Fruit fly (Drosophila melanogaster) whole organism: ENCODE data around the gene prtp.

Experiments
- CG8478 ChIP-seq: fragments of >200 bp; optimal IDR thresholded peaks from 2 replicates; lab custom pipeline; 2018; ENCODE audit warnings: inconsistent platforms
- Dll ChIP-seq: fragments of >200 bp; optimal IDR thresholded peaks from 2 replicates; lab custom pipeline; 2017
- EcR ChIP-seq, 2 experiments: fragments of >200 bp; optimal IDR thresholded peaks; 2 replicates each; lab custom pipeline; 2017; ENCODE audit warnings: missing biosample characterization in 2 of 2, missing genetic modification characterization in 2 of 2, missing genetic modification reagents in 2 of 2
- pan ChIP-seq: fragments of >200 bp; optimal IDR thresholded peaks from 2 replicates; lab custom pipeline; 2017
- psq ChIP-seq: fragments of >200 bp; optimal IDR thresholded peaks from 2 replicates; lab custom pipeline; 2017
- usp ChIP-seq: fragments of >200 bp; optimal IDR thresholded peaks from 2 replicates; lab custom pipeline; 2017; ENCODE audit warnings: missing biosample characterization, missing genetic modification characterization, mixed read lengths

Gene prtp

DNA sequence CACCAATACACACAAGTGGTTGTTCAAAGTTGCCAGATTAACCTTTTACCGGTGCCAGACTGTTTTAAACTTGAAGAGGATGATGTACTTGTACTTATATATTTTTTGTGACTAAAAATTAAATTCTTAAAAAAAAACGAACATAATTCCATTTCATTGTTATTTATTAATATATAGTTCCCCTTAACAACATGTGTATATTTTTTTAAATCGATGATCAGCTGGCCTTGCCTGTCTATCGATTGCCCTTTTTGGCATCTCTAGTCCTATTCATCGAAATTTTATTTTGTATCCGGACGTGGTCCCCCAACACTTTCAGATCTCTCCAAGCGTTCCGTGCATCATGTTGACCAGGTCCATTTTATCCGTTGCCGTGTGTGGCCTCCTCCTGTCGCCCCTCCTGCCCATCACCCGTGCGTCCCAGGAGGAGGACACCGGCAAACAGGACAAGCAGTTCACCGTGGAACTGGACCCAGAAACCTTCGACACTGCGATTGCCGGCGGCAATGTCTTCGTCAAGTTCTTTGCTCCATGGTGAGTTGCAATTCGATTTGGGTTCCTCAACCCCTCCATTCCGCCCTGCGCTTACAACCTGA lies at the start of gene prtp:
Gene prtp, plus strand, starts transcription at position 26 of the 596 bp plus-strand sequence.
- TF ChIP-seq EcR (GFP tag; optimal IDR thresholded peaks at IDR 0.05; lab: Kevin White, UChicago) (no peak), usp (GFP tag; lab: Kevin White, UChicago) (no peak), psq (lab: Kevin White, UChicago) (no peak), pan (no peak)

DNA sequence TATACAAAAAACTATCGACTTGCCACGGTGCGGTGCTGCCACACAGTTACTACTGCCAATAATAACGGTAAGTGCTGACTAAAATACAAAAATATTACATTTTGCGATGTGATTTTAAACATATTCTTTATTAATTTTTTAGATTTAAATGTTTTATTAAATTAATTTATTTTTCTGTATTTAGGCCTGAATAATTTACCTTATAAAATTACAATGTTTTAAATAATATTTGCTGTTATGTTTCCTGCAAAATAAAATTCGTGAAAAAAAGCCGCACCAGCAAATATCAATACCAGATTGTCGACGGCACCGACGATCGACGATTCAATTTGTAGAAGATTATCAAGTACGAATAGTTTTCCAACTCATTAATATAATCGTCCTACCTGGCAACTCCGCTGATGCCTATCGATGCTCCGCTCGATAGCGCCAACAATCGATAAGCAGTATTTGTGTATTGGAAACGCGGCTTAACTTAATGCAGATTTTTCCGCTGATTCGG lies 38.0 kb upstream of the prtp start, which contains the start of the genes Vlet and bif:
Gene Vlet, minus strand, starts transcription at position 51 of the 502 bp plus-strand sequence.
Gene bif, plus strand, starts transcription at position 432 of the 502 bp plus-strand sequence.
- TF ChIP-seq pan, result no peak
- no peak for TF ChIP-seq psq (lab: Kevin White, UChicago)
- TF ChIP-seq CG8478 (lab: Kevin White, UChicago), result no peak
- no peak for TF ChIP-seq usp (GFP tag; lab: Kevin White, UChicago)
- TF ChIP-seq Dll (lab: Kevin White, UChicago), result no peak
- TF ChIP-seq EcR (GFP tag; optimal IDR thresholded peaks at IDR 0.05; lab: Kevin White, UChicago), result no peak

DNA sequence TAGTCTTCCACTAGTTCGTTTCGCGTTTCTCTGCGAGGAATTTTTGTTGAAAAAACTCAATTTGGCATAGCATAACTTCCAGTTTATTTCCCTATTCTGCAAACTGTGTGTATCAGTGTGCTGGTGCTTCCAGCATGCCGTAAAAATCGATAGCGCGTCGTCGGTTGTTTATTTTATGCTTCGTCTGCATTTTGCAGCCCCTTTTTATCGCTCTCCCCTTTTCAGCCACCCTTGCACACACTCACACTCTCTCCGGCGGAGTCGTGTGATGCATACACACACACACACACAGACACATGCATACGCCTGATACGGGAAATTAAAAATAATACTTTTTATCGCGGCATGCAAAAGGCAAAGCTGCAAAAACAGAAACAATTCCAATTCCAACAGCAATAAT lies 37.1 kb upstream of the prtp start:
- TF ChIP-seq Dll (lab: Kevin White, UChicago) (no peak), pan (no peak), psq (lab: Kevin White, UChicago) (no peak), CG8478 (lab: Kevin White, UChicago) (no peak), usp (GFP tag; lab: Kevin White, UChicago) (no peak), EcR (GFP tag; optimal IDR thresholded peaks at IDR 0.05; lab: Kevin White, UChicago) (no peak)

DNA sequence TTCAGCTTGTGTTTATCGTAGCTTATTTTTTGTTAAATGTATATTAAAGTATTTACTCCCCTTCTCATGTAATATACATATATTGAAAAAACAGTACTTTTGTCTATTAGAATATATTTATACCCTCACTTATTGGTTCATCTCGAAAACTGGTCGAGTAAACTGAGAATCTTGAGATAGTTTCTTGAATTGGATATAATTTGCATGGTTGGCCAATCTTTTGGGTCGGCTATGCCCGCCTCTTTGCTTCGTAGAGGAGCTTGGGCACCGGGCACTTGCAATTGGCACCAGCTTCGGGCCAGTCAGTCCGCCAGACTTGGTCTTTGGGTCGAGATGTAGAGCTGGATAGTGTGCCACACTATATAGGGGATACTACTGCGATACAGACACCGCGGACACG lies 36.2 kb upstream of the prtp start:
- TF ChIP-seq psq (lab: Kevin White, UChicago) (no peak), pan (no peak), usp (GFP tag; lab: Kevin White, UChicago) (no peak), Dll (lab: Kevin White, UChicago) (no peak), CG8478 (lab: Kevin White, UChicago) (no peak), EcR (GFP tag; optimal IDR thresholded peaks at IDR 0.05; lab: Kevin White, UChicago) (no peak)

DNA sequence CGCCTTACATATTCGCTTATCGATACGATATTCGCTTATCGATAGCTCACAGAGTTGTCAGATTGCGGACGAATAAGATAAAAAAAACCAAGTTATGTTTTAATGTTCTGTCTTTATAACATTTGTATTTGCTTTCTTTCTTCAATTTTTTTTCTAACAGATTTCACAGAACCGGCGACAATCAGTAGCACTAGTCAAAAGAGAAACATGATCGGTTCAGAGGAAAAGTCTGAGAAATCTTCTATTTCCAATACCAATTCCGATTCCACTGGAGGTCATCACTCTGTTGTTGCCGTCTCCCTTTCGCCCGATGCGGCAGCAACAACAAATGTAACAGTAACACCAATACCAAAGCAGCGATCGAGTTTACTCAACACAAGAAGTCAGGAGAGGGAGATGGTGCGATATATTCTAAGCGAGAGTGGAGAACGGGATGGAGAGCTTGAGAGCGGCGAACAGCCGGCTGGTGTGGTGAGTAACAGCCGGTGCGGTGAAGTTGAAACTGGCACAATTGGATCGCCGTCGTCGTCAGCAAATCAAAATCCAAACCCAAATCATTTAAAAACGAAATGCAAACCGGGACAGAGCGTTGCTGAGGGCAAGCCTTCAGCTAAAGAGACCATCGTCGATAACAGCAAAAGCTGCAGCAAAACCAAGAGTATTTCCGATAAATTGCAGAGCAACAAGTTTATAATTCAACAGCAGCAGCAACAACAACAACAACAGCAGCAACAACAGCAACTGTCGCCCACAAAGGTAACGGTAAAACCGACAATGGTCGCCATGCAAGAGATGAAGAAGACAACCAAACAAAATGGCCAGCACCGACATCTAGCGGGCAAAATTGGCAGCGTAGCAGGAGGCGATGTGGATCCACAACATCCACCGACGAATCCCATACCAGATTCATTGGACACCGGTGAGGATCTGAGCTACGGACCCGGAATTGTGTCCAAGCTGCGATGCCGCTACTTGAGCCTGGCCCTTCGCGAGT lies 34.7 kb upstream of the prtp start:
- TF ChIP-seq Dll (lab: Kevin White, UChicago), result peak; percentile 66
- TF ChIP-seq pan, result no peak
- no peak for TF ChIP-seq usp (GFP tag; lab: Kevin White, UChicago)
- no peak for TF ChIP-seq psq (lab: Kevin White, UChicago)
- TF ChIP-seq EcR (GFP tag; optimal IDR thresholded peaks at IDR 0.05; lab: Kevin White, UChicago), result peak in 1 of 2 experiments; percentile 96
- TF ChIP-seq CG8478 (lab: Kevin White, UChicago), result peak; percentile 34

DNA sequence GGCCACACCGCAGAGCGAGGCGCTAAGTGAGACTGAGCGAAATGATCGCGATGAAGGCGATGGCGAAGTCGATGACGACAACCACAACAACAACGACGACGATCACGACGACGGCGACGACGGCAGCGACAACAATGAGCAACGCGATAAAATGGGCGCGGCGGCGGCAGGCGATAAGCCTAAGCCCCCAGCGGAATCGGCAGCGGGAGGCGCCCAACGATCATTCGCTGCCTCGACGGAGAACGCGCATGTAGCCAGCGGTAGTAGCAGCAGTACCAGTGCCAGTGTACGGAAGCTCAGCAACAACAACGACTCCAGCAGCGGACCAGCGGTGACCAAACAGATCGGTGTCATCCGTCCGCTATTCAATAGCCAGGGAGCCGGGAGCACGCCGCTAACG lies 33.1 kb upstream of the prtp start:
- no peak for TF ChIP-seq pan
- no peak for TF ChIP-seq usp (GFP tag; lab: Kevin White, UChicago)
- no peak for TF ChIP-seq CG8478 (lab: Kevin White, UChicago)
- TF ChIP-seq Dll (lab: Kevin White, UChicago), result no peak
- TF ChIP-seq EcR (GFP tag; optimal IDR thresholded peaks at IDR 0.05; lab: Kevin White, UChicago), result no peak
- no peak for TF ChIP-seq psq (lab: Kevin White, UChicago)

DNA sequence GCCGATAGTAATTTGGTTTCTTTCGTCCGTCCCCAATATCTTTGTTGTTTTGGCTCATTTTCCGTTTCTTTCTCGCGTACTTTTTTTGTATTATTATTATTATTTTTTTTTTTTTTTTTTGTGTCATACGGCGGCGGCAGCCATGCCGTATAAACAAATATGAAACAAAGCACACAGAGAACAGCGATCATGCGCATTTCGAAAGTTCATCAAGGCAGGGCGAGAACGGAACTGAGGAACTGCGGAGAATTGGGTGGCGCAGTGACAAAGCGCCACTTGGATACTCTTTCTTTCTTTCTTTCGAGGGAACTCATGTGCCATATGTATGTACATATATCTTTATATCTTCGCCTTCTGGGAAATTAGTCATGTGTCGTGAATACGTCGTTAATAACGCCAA lies 32.1 kb upstream of the prtp start:
- TF ChIP-seq psq (lab: Kevin White, UChicago), result no peak
- TF ChIP-seq EcR (GFP tag; optimal IDR thresholded peaks at IDR 0.05; lab: Kevin White, UChicago), result no peak

DNA sequence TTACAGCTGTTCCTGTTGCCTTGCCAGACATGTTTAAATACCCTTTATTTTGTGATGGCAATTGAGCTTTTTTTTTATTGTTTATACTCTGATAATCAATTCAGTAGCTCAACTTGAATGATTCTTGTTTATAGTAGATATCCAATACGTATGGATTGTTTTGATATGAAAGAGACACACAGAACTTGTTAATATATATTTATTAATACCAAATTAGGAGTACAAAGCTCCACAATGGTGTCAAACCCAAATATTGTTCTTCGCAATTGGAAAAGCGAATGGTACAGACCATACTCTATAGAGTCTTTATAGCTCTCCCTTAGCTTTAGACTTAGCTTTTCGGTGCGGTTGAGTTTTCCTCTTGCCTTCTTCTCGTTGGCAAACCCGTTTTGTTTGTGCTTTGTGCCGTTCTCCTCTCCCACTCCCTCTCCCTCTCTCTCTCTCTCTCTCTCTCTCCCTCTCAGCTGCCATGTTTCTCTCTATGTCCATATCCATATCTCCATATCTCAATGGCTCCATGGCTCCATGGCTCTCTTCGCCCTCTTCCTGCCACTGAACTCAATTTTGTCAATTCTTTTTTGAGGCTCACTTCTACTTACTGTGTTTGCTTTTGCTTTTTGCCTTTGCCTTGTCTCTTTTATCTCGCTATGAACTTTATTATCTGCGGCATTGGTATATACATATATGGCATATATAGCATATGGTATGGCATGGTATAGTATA lies 30.5 kb upstream of the prtp start:
- TF ChIP-seq pan (no peak), psq (lab: Kevin White, UChicago) (no peak), usp (GFP tag; lab: Kevin White, UChicago) (no peak), EcR (GFP tag; optimal IDR thresholded peaks at IDR 0.05; lab: Kevin White, UChicago) (peak in 1 of 2 experiments; percentile 37), Dll (lab: Kevin White, UChicago) (no peak), CG8478 (lab: Kevin White, UChicago) (no peak)

DNA sequence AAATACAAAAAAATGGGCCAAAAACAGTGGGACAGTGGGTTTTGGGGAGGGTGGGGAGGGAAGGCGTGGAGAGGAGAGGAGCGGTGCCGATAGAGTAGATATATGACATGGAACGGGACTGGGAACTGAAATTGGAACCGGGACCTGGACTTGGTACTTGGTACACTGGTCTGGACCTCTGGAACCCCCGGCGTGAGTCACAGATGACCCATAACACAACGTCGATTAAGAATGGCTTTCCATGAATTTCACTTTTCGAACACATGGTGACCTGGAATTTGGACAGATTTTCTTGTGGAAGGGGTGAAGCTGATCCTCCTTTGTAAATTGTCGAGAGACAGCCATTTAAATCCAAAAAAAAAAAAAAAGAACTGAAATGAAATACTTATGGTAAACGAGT lies 29.9 kb upstream of the prtp start:
- TF ChIP-seq usp (GFP tag; lab: Kevin White, UChicago), result no peak
- TF ChIP-seq CG8478 (lab: Kevin White, UChicago), result no peak
- TF ChIP-seq pan, result no peak
- no peak for TF ChIP-seq EcR (GFP tag; optimal IDR thresholded peaks at IDR 0.05; lab: Kevin White, UChicago)
- no peak for TF ChIP-seq psq (lab: Kevin White, UChicago)
- no peak for TF ChIP-seq Dll (lab: Kevin White, UChicago)

DNA sequence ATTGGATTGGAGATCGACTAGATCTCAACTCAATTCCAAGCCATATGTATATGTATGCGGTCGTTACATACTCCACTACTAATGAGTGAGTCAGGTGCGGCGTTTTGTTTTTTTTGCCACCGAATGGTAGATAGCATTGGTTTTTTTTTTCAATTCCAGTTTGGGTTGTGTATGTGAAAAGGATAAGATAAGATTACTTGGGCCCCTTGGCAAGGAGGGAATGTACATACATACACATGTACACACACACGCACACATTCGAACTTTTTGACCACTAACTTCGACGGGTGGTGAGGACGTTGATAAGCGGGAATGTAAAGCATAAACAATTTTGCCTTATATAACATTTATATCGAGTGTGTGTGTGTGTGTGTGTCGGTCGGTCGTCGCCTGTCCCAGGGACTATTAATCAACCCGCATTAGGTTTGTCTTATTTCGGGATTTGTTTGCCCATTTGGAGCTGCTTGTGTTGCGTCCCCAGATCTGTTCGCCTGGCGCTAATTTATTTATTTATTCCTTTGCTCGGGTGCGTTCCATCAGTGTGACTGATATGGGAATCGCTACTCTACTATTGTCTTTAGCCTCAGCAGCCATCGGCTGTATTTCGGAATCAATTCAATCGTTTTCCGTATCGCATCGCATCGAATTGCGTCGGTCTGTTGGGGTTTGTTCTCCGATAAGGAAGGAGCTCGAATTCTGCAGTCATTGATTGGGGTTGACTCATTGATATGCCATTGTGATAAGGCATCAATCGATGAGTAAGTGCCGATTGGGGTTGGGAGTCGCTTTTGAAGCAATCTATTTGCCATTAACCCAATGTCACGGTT lies 28.7 kb upstream of the prtp start:
- TF ChIP-seq Dll (lab: Kevin White, UChicago) (no peak), pan (no peak), psq (lab: Kevin White, UChicago) (no peak), usp (GFP tag; lab: Kevin White, UChicago) (no peak)
